Fruit fly (Drosophila melanogaster): ENCODE measurements around the gene Dhc16F.

The Dhc16F gene

dm6 chrX:18085470-18085797 is 21.2 kb downstream of the Dhc16F start, which contains the start of gene Ada3:
Gene Ada3 (plus strand): TSS chrX:18085761.
- peak; percentile 46 for TF ChIP-seq dsx (GFP tag; optimal IDR thresholded peaks at IDR 0.05; ENCODE audit: poor library complexity, severe bottlenecking)
- TF ChIP-seq Smox (GFP tag; optimal IDR thresholded peaks at IDR 0.05) = peak; percentile 82
- TF ChIP-seq achi (GFP tag; optimal IDR thresholded peaks at IDR 0.05) = peak; percentile 78
- peak; percentile 49 for TF ChIP-seq CG9139 (GFP tag; optimal IDR thresholded peaks at IDR 0.05)
- peak; percentile 47 to 55 for TF ChIP-seq salr (GFP tag; optimal IDR thresholded peaks at IDR 0.05)
- peak; percentile 78 for TF ChIP-seq topi (GFP tag; optimal IDR thresholded peaks at IDR 0.05)
- TF ChIP-seq Lpt (GFP tag; optimal IDR thresholded peaks at IDR 0.05) = peak; percentile 64
- peak; percentile 62 for TF ChIP-seq CG11762 (GFP tag; optimal IDR thresholded peaks at IDR 0.05; ENCODE audit: insufficient read depth)
- peak; percentile 55 for TF ChIP-seq fd85E (GFP tag; optimal IDR thresholded peaks at IDR 0.05)
- peak; percentile 72 for TF ChIP-seq CG3032 (tag; optimal IDR thresholded peaks at IDR 0.05)
- peak; percentile 81 for TF ChIP-seq OdsH (GFP tag; optimal IDR thresholded peaks at IDR 0.05)
- TF ChIP-seq Eip93F (GFP tag; optimal IDR thresholded peaks at IDR 0.05) = peak; percentile 60
- peak; percentile 85 for TF ChIP-seq CG31627 (GFP tag; optimal IDR thresholded peaks at IDR 0.05)
- peak; percentile 77 for TF ChIP-seq CG32006 (GFP tag; optimal IDR thresholded peaks at IDR 0.05)
- peak; percentile 79 for TF ChIP-seq acj6 (GFP tag; optimal IDR thresholded peaks at IDR 0.05)
- TF ChIP-seq CG34406 (GFP tag; optimal IDR thresholded peaks at IDR 0.05) = peak; percentile 69
- peak; percentile 89 for TF ChIP-seq svp (GFP tag)
- 0 out of 2 replicates have a peak, but pooled peaks have one; percentile 38 for TF ChIP-seq Gug (GFP tag; IDR thresholded peaks at IDR 0.05)
- peak; percentile 86 for TF ChIP-seq pdm3 (GFP tag; optimal IDR thresholded peaks at IDR 0.05)
- peak; percentile 63 for TF ChIP-seq dac (GFP tag; optimal IDR thresholded peaks at IDR 0.05)
- TF ChIP-seq CG6163 (GFP tag; IDR thresholded peaks at IDR 0.05) = peak; percentile 74
- no peak for TF ChIP-seq CG15336 (GFP tag; IDR thresholded peaks at IDR 0.05)
- TF ChIP-seq Sox102F (GFP tag; optimal IDR thresholded peaks at IDR 0.05) = peak; percentile 65
- peak; percentile 75 for TF ChIP-seq Ets96B (tag; optimal IDR thresholded peaks at IDR 0.05)
- TF ChIP-seq Sox14 (GFP tag; optimal IDR thresholded peaks at IDR 0.05) = peak; percentile 88
- peak; percentile 84 for TF ChIP-seq cyc (GFP tag; optimal IDR thresholded peaks at IDR 0.05)
- peak; percentile 78 for TF ChIP-seq CG3919 (GFP tag; optimal IDR thresholded peaks at IDR 0.05)
- TF ChIP-seq spab (GFP tag; optimal IDR thresholded peaks at IDR 0.05) = peak; percentile 26
- peak; percentile 69 for TF ChIP-seq CG6792 (GFP tag; optimal IDR thresholded peaks at IDR 0.05)
- no peak for TF ChIP-seq CG6854 (GFP tag; optimal IDR thresholded peaks at IDR 0.05)
- TF ChIP-seq Hr4 (GFP tag; optimal IDR thresholded peaks at IDR 0.05) = peak; percentile 75
- TF ChIP-seq CG16779 (tag; optimal IDR thresholded peaks at IDR 0.05) = peak; percentile 35
- peak; percentile 85 for TF ChIP-seq lz (GFP tag; optimal IDR thresholded peaks at IDR 0.05)
- peak; percentile 57 for TF ChIP-seq CG8632 (GFP tag; optimal IDR thresholded peaks at IDR 0.05)
- TF ChIP-seq CG7368 (GFP tag; optimal IDR thresholded peaks at IDR 0.05) = peak; percentile 70
- TF ChIP-seq esn (GFP tag; optimal IDR thresholded peaks at IDR 0.05) = peak; percentile 82
- peak; percentile 69 for TF ChIP-seq vri (GFP tag; optimal IDR thresholded peaks at IDR 0.05)
- peak; percentile 92 for TF ChIP-seq Eip78C (GFP tag)
- TF ChIP-seq Met (GFP tag; optimal IDR thresholded peaks at IDR 0.05) = peak; percentile 86
- peak; percentile 83 for TF ChIP-seq CG10631 (GFP tag; optimal IDR thresholded peaks at IDR 0.05)
- TF ChIP-seq Sox15 (GFP tag; optimal IDR thresholded peaks at IDR 0.05) = peak; percentile 66
- TF ChIP-seq CG4318 (GFP tag; optimal IDR thresholded peaks at IDR 0.05) = peak; percentile 64
- peak; percentile 56 for TF ChIP-seq net (GFP tag; optimal IDR thresholded peaks at IDR 0.05)
- TF ChIP-seq fkh (GFP tag; optimal IDR thresholded peaks at IDR 0.05) = peak; percentile 44
- TF ChIP-seq Blimp-1 (GFP tag; optimal IDR thresholded peaks at IDR 0.05) = peak; percentile 35
- peak; percentile 55; the same call in 1 of the 2 replicates for TF ChIP-seq CG11294 (GFP tag; IDR thresholded peaks at IDR 0.05)
- TF ChIP-seq eg (GFP tag; IDR thresholded peaks at IDR 0.05) = peak; percentile 70; the same call in 2 of the 3 replicates
- TF ChIP-seq CG11902 (GFP tag; optimal IDR thresholded peaks at IDR 0.05) = peak; percentile 69
- TF ChIP-seq CG8319 (GFP tag; optimal IDR thresholded peaks at IDR 0.05) = peak; percentile 64
- TF ChIP-seq ss (GFP tag; optimal IDR thresholded peaks at IDR 0.05) = peak; percentile 48 to 60
- peak; percentile 61 for TF ChIP-seq CG6808 (GFP tag; optimal IDR thresholded peaks at IDR 0.05)
- TF ChIP-seq Eip75B (GFP tag; optimal IDR thresholded peaks at IDR 0.05) = peak; percentile 80
